Worm (Caenorhabditis elegans): Measurements from ENCODE around the gene iff-1.

iff-1 gene

DNA sequence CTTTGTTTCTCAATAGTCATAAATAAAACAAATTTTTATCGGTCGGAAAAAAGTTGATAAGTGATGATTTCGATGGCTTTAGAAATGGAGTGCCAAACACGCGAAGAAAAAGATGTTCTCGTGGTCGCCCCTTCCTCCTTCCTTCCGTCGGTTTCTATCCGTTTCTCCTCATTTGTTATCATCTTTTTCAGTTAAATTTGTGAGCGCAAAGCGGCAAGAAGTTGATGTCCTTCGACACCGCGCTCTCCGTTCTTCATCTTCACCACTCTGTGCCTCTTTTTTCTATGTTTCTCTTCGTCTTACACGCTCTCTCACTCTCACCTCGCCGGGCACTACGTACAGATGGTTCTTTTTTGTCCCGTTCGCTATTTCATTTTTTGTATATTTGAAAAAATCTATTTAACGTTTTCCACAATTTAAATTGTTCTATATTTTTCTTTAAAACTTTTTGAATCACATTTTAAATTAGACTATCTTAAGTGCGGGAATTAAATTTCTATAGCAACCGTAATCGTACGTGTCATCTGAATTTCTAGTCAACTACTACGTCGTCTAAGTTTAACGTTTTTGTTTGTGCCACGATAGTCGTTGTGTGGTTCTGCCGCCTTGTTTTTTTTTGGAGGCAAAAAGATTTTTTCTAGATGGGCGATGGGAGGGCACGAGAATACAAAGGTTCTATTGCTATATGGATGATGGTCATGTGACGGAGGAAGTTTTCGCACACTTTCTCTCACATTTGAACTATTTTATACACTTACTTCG is 48.2 kb downstream of the iff-1 start (continued):
- TF ChIP-seq unc-55 (GFP tag; optimal IDR thresholded peaks at IDR 0.05) = no peak

DNA sequence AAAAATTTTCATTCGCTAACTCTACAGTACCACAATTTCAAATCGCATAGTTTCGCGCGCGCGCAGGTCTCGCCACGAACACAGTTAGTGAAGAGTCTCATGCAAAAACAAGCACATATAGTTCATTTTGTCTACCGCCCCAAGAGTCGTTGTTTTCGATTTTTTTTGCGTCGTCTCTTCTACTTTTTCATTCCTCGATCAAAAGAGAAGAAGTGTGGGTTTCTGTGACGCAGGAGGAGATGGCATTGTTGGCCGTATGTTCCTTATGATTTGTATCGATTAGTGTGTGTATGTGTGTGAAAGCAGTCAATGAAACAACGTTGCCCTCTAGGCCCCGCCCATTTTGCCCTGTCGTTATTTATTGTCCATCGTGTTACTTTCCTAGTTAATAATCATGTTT is 49.1 kb downstream of the iff-1 start:
- TF ChIP-seq nhr-129 (tag; optimal IDR thresholded peaks at IDR 0.05) = peak; percentile 21
- TF ChIP-seq F13H6.1 (tag; optimal IDR thresholded peaks at IDR 0.05) = no peak

DNA sequence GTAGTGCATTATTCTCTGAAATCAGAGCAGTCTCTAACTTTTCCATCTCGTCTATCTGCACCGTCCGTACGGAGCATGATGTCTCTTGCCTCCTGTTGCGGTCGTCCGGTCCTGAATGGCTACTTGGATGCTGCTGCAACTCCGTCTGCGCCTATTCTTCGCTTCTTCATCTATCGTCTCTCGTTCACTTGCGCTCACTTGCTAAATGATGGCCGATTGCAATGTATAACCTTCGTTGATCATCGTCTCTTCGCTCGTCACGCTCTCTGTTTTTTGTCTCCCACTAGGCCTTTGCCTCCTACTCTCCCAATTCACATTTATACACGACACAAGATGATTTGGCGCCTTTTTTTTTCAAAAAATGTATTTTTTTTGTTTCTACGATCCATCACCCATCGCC is 49.7 kb downstream of the iff-1 start:
- TF ChIP-seq unc-55 (GFP tag; optimal IDR thresholded peaks at IDR 0.05) (peak; percentile 48), crh-2 (tag; optimal IDR thresholded peaks at IDR 0.05) (peak; percentile 70), fos-1 (tag; optimal IDR thresholded peaks at IDR 0.05) (peak; percentile 89), lsy-2 (tag; optimal IDR thresholded peaks at IDR 0.05) (peak; percentile 34 to 59), sma-9 (GFP tag; optimal IDR thresholded peaks at IDR 0.05) (peak; percentile 55), sma-9 (tag; optimal IDR thresholded peaks at IDR 0.05) (no peak), snpc-4 (tag; optimal IDR thresholded peaks at IDR 0.05) (no peak), nhr-23 (tag; optimal IDR thresholded peaks at IDR 0.05) (no peak), alr-1 (tag; optimal IDR thresholded peaks at IDR 0.05) (no peak), F13H6.1 (tag; optimal IDR thresholded peaks at IDR 0.05) (peak; percentile 76), lin-11 (tag; optimal IDR thresholded peaks at IDR 0.05) (peak; percentile 19), nhr-129 (tag; optimal IDR thresholded peaks at IDR 0.05) (peak; percentile 84), mdl-1 (tag; optimal IDR thresholded peaks at IDR 0.05) (peak in 1 of 2 experiments; percentile 64), zag-1 (tag; optimal IDR thresholded peaks at IDR 0.05) (peak; percentile 16), nhr-11 (tag; optimal IDR thresholded peaks at IDR 0.05) (no peak), C34F6.9 (tag; optimal IDR thresholded peaks at IDR 0.05) (peak; percentile 67), nhr-21 (tag; optimal IDR thresholded peaks at IDR 0.05) (no peak), lin-13 (GFP tag; optimal IDR thresholded peaks at IDR 0.05) (peak; percentile 12), nhr-25 (tag; optimal IDR thresholded peaks at IDR 0.05) (peak; percentile 21)

DNA sequence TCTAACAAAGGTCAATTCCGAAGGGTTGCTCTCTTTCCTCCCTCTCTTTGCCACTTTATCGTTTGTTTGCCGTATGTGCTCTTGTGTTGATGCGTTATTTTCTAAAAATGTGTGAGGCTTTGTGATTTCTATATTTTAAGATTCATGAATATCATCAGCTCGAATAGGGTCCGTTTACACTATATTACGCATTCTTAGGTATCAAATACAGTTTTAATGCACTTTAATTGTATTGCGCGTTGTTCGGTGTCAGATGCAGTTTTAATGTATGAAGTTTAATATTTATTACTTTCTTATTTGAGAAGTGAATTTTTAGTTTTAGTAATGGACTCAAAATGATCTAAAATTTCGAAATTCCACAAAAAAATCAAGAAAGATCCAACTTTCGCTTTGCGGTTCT is 50.6 kb downstream of the iff-1 start, which contains the start of gene bud-31:
Gene bud-31 (minus strand): TSS at position 101 of the 400 bp plus-strand sequence.
- no peak for TF ChIP-seq zag-1 (tag; optimal IDR thresholded peaks at IDR 0.05)
- no peak for TF ChIP-seq mab-5 (tag; optimal IDR thresholded peaks at IDR 0.05)
- TF ChIP-seq nhr-77 (tag; optimal IDR thresholded peaks at IDR 0.05) = no peak
- TF ChIP-seq mdl-1 (tag; optimal IDR thresholded peaks at IDR 0.05) = no peak
- no peak for TF ChIP-seq peb-1 (tag; optimal IDR thresholded peaks at IDR 0.05)
- no peak for TF ChIP-seq gmeb-1 (tag; optimal IDR thresholded peaks at IDR 0.05)
- TF ChIP-seq ceh-16 (tag; optimal IDR thresholded peaks at IDR 0.05) = no peak
- TF ChIP-seq ztf-1 (GFP tag; conservative IDR thresholded peaks at IDR 0.05) = no peak
- no peak for TF ChIP-seq blmp-1 (tag; optimal IDR thresholded peaks at IDR 0.05; ENCODE audit: insufficient read depth)
- TF ChIP-seq sem-4 (tag; optimal IDR thresholded peaks at IDR 0.05) = no peak
- TF ChIP-seq unc-55 (GFP tag; optimal IDR thresholded peaks at IDR 0.05) = no peak
- TF ChIP-seq unc-39 (tag; optimal IDR thresholded peaks at IDR 0.05) = no peak
- no peak for TF ChIP-seq unc-62 (GFP tag; optimal IDR thresholded peaks at IDR 0.05)
- TF ChIP-seq alr-1 (tag; optimal IDR thresholded peaks at IDR 0.05) = no peak

All from whole organism, L2 larva.